Worm (Caenorhabditis elegans) whole organism, late embryonic: Measurements from ENCODE around the gene EEED8.2.
A peak's percentile ranks its signal among the peaks of the same experiment; 100 is the strongest.

Source experiments
- C38D4.7 ChIP-seq: fragments of 200-800 bp; sonication (Bioruptor generic); optimal IDR thresholded peaks from 2 replicates; lab custom pipeline; 2018; ENCODE audit warnings: mild to moderate bottlenecking, missing genetic modification characterization, moderate library complexity, missing compliant biosample characterization
- F13H6.1 ChIP-seq: sonication (generic microtip); optimal IDR thresholded peaks from 2 replicates; lab custom pipeline; 2016; ENCODE audit warnings: missing genetic modification characterization, missing compliant biosample characterization
- K02D7.2 ChIP-seq: sonication (generic microtip); optimal IDR thresholded peaks from 2 replicates; lab custom pipeline; 2017; ENCODE audit warnings: mild to moderate bottlenecking, missing genetic modification characterization, missing compliant biosample characterization
- T23F11.4 ChIP-seq: fragments of 200-800 bp; sonication (Bioruptor generic); optimal IDR thresholded peaks from 2 replicates; lab custom pipeline; 2018; ENCODE audit warnings: mild to moderate bottlenecking, missing genetic modification characterization, missing compliant biosample characterization
- ama-1 ChIP-seq: fragments of 150-350 bp; optimal IDR thresholded peaks from 2 replicates; lab custom pipeline; 2014
- ceh-18 ChIP-seq: sonication (generic microtip); optimal IDR thresholded peaks from 2 replicates; lab custom pipeline; 2016; ENCODE audit warnings: missing genetic modification characterization, missing compliant biosample characterization
- ceh-2 ChIP-seq: sonication (generic microtip); optimal IDR thresholded peaks from 2 replicates; lab custom pipeline; 2016; ENCODE audit warnings: missing genotype, missing genetic modification characterization, missing compliant biosample characterization
- ceh-22 ChIP-seq: sonication (generic microtip); optimal IDR thresholded peaks from 2 replicates; lab custom pipeline; 2017; ENCODE audit warnings: missing biosample characterization, missing genetic modification characterization
- ceh-30 ChIP-seq: fragments of 150-350 bp; optimal IDR thresholded peaks from 2 replicates; lab custom pipeline; 2014; ENCODE audit warnings: missing biosample characterization, missing genetic modification characterization
- ceh-31 ChIP-seq: sonication (generic microtip); optimal IDR thresholded peaks from 2 replicates; lab custom pipeline; 2016; ENCODE audit warnings: missing genetic modification characterization, missing compliant biosample characterization
- ceh-34 ChIP-seq: sonication (generic microtip); optimal IDR thresholded peaks from 2 replicates; lab custom pipeline; 2016; ENCODE audit warnings: mild to moderate bottlenecking, missing genetic modification characterization, missing compliant biosample characterization
- dve-1 ChIP-seq: sonication (generic microtip); optimal IDR thresholded peaks from 2 replicates; lab custom pipeline; 2017; ENCODE audit warnings: antibody characterized with exemption, mild to moderate bottlenecking, missing genetic modification characterization, missing compliant biosample characterization
- elt-2 ChIP-seq: sonication (generic microtip); optimal IDR thresholded peaks from 2 replicates; lab custom pipeline; 2016; ENCODE audit warnings: missing genetic modification reagents, missing genetic modification characterization, missing compliant biosample characterization
- eyg-1 ChIP-seq: sonication (generic microtip); optimal IDR thresholded peaks from 2 replicates; lab custom pipeline; 2016; ENCODE audit warnings: missing genotype, missing genetic modification characterization, missing compliant biosample characterization
- fkh-10 ChIP-seq: fragments of 150-350 bp; optimal IDR thresholded peaks from 2 replicates; lab custom pipeline; 2014; ENCODE audit warnings: missing biosample characterization, missing genetic modification reagents, missing genetic modification characterization
- hlh-13 ChIP-seq: fragments of 200-800 bp; sonication (Bioruptor generic); optimal IDR thresholded peaks from 2 replicates; lab custom pipeline; 2018; ENCODE audit warnings: mild to moderate bottlenecking, missing genetic modification characterization, missing compliant biosample characterization
- hlh-15 ChIP-seq: sonication (generic microtip); optimal IDR thresholded peaks from 2 replicates; lab custom pipeline; 2016; ENCODE audit warnings: missing genetic modification characterization, missing compliant biosample characterization
- hlh-30 ChIP-seq: sonication (generic microtip); optimal IDR thresholded peaks from 2 replicates; lab custom pipeline; 2017; ENCODE audit warnings: antibody characterized with exemption, missing genetic modification characterization, missing compliant biosample characterization; ENCODE audit not compliant: insufficient read depth
- hlh-6 ChIP-seq: sonication (generic microtip); optimal IDR thresholded peaks from 2 replicates; lab custom pipeline; 2016; ENCODE audit warnings: missing genotype, missing genetic modification characterization, missing compliant biosample characterization
- lin-11 ChIP-seq: fragments of 200-800 bp; sonication (Bioruptor generic); optimal IDR thresholded peaks from 2 replicates; lab custom pipeline; 2018; ENCODE audit warnings: mild to moderate bottlenecking, missing genetic modification characterization, missing compliant biosample characterization
- mec-3 ChIP-seq: sonication (generic microtip); optimal IDR thresholded peaks from 2 replicates; lab custom pipeline; 2016; ENCODE audit warnings: borderline replicate concordance, missing genetic modification characterization, missing compliant biosample characterization
- nfya-1 ChIP-seq: sonication (generic microtip); optimal IDR thresholded peaks from 2 replicates; lab custom pipeline; 2017; ENCODE audit warnings: missing genetic modification characterization, mild to moderate bottlenecking, missing compliant biosample characterization, antibody characterized with exemption, moderate library complexity
- nhr-11 ChIP-seq: fragments of 150-350 bp; optimal IDR thresholded peaks from 2 replicates; lab custom pipeline; 2014; ENCODE audit warnings: missing biosample characterization, missing genetic modification characterization
- pag-3 ChIP-seq: sonication (generic microtip); optimal IDR thresholded peaks from 2 replicates; lab custom pipeline; 2016; ENCODE audit warnings: missing compliant biosample characterization, missing genetic modification characterization, borderline replicate concordance
- pax-1 ChIP-seq: fragments of 150-350 bp; optimal IDR thresholded peaks from 2 replicates; lab custom pipeline; 2014; ENCODE audit warnings: missing biosample characterization, missing genetic modification characterization
- pha-4 ChIP-seq: fragments of 150-350 bp; optimal IDR thresholded peaks from 2 replicates; lab custom pipeline; 2018; ENCODE audit warnings: missing biosample characterization, missing genetic modification reagents, missing genetic modification characterization
- pqm-1 ChIP-seq: sonication (generic microtip); optimal IDR thresholded peaks from 2 replicates; lab custom pipeline; 2016; ENCODE audit warnings: missing genetic modification characterization, missing compliant biosample characterization
- rnt-1 ChIP-seq: sonication (generic microtip); optimal IDR thresholded peaks from 2 replicates; lab custom pipeline; 2016; ENCODE audit warnings: missing genetic modification characterization, missing compliant biosample characterization
- tbx-2 ChIP-seq: sonication (generic microtip); optimal IDR thresholded peaks from 2 replicates; lab custom pipeline; 2016; ENCODE audit warnings: missing genetic modification characterization, missing compliant biosample characterization
- unc-3 ChIP-seq, 2 experiments: fragments of 200-800 bp in 1 of 2; sonication (Bioruptor generic) in 1 of 2; sonication (generic microtip) in 1 of 2; conservative IDR thresholded peaks in 1 of 2; optimal IDR thresholded peaks in 1 of 2; 2 replicates each; pipeline versions ENCODE4 v1.3.6 to Lab custom; 2016 to 2022; ENCODE audit warnings: missing compliant biosample characterization in 2 of 2, missing genetic modification characterization in 2 of 2, missing genetic modification reagents in 1 of 2
- unc-42 ChIP-seq: sonication (generic microtip); optimal IDR thresholded peaks from 2 replicates; lab custom pipeline; 2016; ENCODE audit warnings: missing genotype, missing genetic modification characterization, missing compliant biosample characterization
- unc-55 ChIP-seq: sonication (generic microtip); optimal IDR thresholded peaks from 2 replicates; lab custom pipeline; 2017; ENCODE audit warnings: missing biosample characterization, missing genetic modification reagents, missing genetic modification characterization
- unc-86 ChIP-seq: sonication (generic microtip); optimal IDR thresholded peaks from 2 replicates; lab custom pipeline; 2016; ENCODE audit warnings: missing genetic modification characterization, missing compliant biosample characterization

The EEED8.2 gene

ce11 chrII:5423832-5424231 lies 7.3 kb downstream of the EEED8.2 start, which contains the start of gene F07F6.7:
TSS of gene F07F6.7 (minus strand) at chrII:5423858.
- TF ChIP-seq hlh-6 (no peak), hlh-15 (tag; lab: Kevin White, UChicago) (no peak), nhr-11 (tag; lab: Kevin White, UChicago) (no peak), eyg-1 (tag; lab: Kevin White, UChicago) (no peak), hlh-13 (GFP tag; lab: Kevin White, UChicago) (no peak)

ce11 chrII:5425633-5426032 lies 9.1 kb downstream of the EEED8.2 start, which contains the start of gene F07F6.8:
TSS of gene F07F6.8 (minus strand) at chrII:5425733.
- no peak for TF ChIP-seq ceh-2
- no peak for TF ChIP-seq nfya-1 (tag; lab: Kevin White, UChicago)
- no peak for TF ChIP-seq pqm-1 (tag; lab: Kevin White, UChicago)
- no peak for TF ChIP-seq F13H6.1 (tag; lab: Kevin White, UChicago)
- TF ChIP-seq, all 69 proteins: peak for 0

ce11 chrII:5426054-5426453 lies 9.5 kb downstream of the EEED8.2 start:
- no peak for TF ChIP-seq C38D4.7 (GFP tag; lab: Kevin White, UChicago)
- TF ChIP-seq elt-2 (tag; lab: Kevin White, UChicago): peak; percentile 74
- no peak for TF ChIP-seq ceh-34 (tag; lab: Kevin White, UChicago)
- TF ChIP-seq ceh-31 (tag; lab: Kevin White, UChicago): peak; percentile 6
- no peak for TF ChIP-seq pag-3
- TF ChIP-seq unc-55: peak; percentile 33
- TF ChIP-seq hlh-30 (tag; lab: Kevin White, UChicago): peak; percentile 95
- TF ChIP-seq ceh-18 (tag; lab: Kevin White, UChicago): no peak
- TF ChIP-seq K02D7.2 (tag; lab: Kevin White, UChicago): no peak
- no peak for TF ChIP-seq ceh-30
- TF ChIP-seq nfya-1 (tag; lab: Kevin White, UChicago): peak; percentile 61
- TF ChIP-seq tbx-2: peak; percentile 43

- no peak for TF ChIP-seq ceh-30
- TF ChIP-seq pha-4: no peak
- TF ChIP-seq T23F11.4: no peak
- no peak for TF ChIP-seq fkh-10 (GFP tag; lab: Kevin White, UChicago)
- no peak for TF ChIP-seq ceh-22 (tag; lab: Kevin White, UChicago)
- no peak for TF ChIP-seq lin-11 (tag; lab: Kevin White, UChicago)
- no peak for TF ChIP-seq pax-1 (tag; lab: Kevin White, UChicago)
- TF ChIP-seq rnt-1 (tag; lab: Kevin White, UChicago): no peak
- no peak for TF ChIP-seq F13H6.1 (tag; lab: Kevin White, UChicago)
- TF ChIP-seq mec-3: no peak
- no peak for TF ChIP-seq unc-86 (tag; lab: Kevin White, UChicago)
Measured at ce11 chrII:5426470-5426869, 10.0 kb downstream of the EEED8.2 start.

ce11 chrII:5429522-5430257 lies 13.2 kb downstream of the EEED8.2 start, which contains the start of the genes F07F6.4 and F07F6.2:
TSS of gene F07F6.4 (minus strand) at chrII:5429572.
TSS of gene F07F6.2 (plus strand) at chrII:5430207.
- TF ChIP-seq unc-42 (tag; lab: Kevin White, UChicago) (peak; percentile 35), dve-1 (tag; lab: Kevin White, UChicago) (peak; percentile 3), unc-3 (GFP tag; conservative IDR thresholded peaks at IDR 0.05; lab: Robert Waterston, UW) (no peak), unc-3 (tag; optimal IDR thresholded peaks at IDR 0.05; lab: Kevin White, UChicago) (peak; percentile 19), ama-1 (lab: Kevin White, UChicago) (no peak), tbx-2 (peak; percentile 9)
